Fruit fly (Drosophila melanogaster) whole organism, embryonic: ENCODE results near the gene CG44303.

Experiments used
- CG10654 ChIP-seq: fragments of 200-800 bp; sonication (Bioruptor generic); optimal IDR thresholded peaks from 2 replicates; lab custom pipeline; 2016; ENCODE audit warnings: missing biosample characterization, missing genetic modification characterization
- CG11560 ChIP-seq: fragments of 200-800 bp; sonication (Bioruptor generic); IDR thresholded peaks from 3 replicates; pipeline ENCODE4 v1.3.6; 2022; ENCODE audit warnings: missing biosample characterization, missing genetic modification characterization
- CG12236 ChIP-seq: fragments of 200-800 bp; sonication (Bioruptor generic); optimal IDR thresholded peaks from 2 replicates; lab custom pipeline; 2016; ENCODE audit warnings: missing biosample characterization, missing genetic modification characterization
- CG12659 ChIP-seq: fragments of 200-800 bp; sonication (Bioruptor generic); optimal IDR thresholded peaks from 3 replicates; lab custom pipeline; 2017; ENCODE audit warnings: mild to moderate bottlenecking, missing biosample characterization, missing genetic modification reagents, missing genetic modification characterization
- CG15011 ChIP-seq: fragments of 200-800 bp; sonication (Bioruptor generic); optimal IDR thresholded peaks from 3 replicates; lab custom pipeline; 2018; ENCODE audit warnings: missing biosample characterization, mild to moderate bottlenecking, missing genetic modification characterization
- CG17568 ChIP-seq: fragments of 200-800 bp; sonication (Bioruptor generic); optimal IDR thresholded peaks from 2 replicates; lab custom pipeline; 2018; ENCODE audit warnings: missing biosample characterization, mild to moderate bottlenecking, missing genetic modification characterization, moderate library complexity
- CG2678 ChIP-seq: fragments of 200-800 bp; sonication (Bioruptor generic); optimal IDR thresholded peaks from 3 replicates; lab custom pipeline; 2019; ENCODE audit warnings: missing biosample characterization, mild to moderate bottlenecking, missing genetic modification characterization, moderate library complexity
- CG3281 ChIP-seq: fragments of 200-800 bp; sonication (Bioruptor generic); optimal IDR thresholded peaks from 3 replicates; lab custom pipeline; 2017; ENCODE audit warnings: missing biosample characterization, mild to moderate bottlenecking, missing genetic modification characterization
- CG33557 ChIP-seq: fragments of 200-800 bp; sonication (Bioruptor generic); optimal IDR thresholded peaks from 2 replicates; lab custom pipeline; 2019; ENCODE audit warnings: missing biosample characterization, mild to moderate bottlenecking, missing genetic modification characterization, moderate library complexity
- CG4360 ChIP-seq: fragments of 200-800 bp; sonication (Bioruptor generic); IDR thresholded peaks from 2 replicates; pipeline ENCODE4 v1.3.6; 2022; ENCODE audit warnings: missing biosample characterization, missing genetic modification characterization
- CG4820 ChIP-seq: fragments of 200-800 bp; sonication (Bioruptor generic); optimal IDR thresholded peaks from 3 replicates; lab custom pipeline; 2016; ENCODE audit warnings: missing biosample characterization, missing genetic modification characterization
- CG4854 ChIP-seq: fragments of 200-800 bp; sonication (Bioruptor generic); optimal IDR thresholded peaks from 2 replicates; lab custom pipeline; 2016; ENCODE audit warnings: missing biosample characterization, missing genetic modification characterization, inconsistent platforms
- CG6689 ChIP-seq: fragments of 200-800 bp; sonication (Bioruptor generic); IDR thresholded peaks from 2 replicates; pipeline ENCODE4 v1.3.6; 2022; ENCODE audit warnings: missing biosample characterization, missing genetic modification characterization
- CG8388 ChIP-seq: fragments of 200-800 bp; sonication (Bioruptor generic); optimal IDR thresholded peaks from 2 replicates; lab custom pipeline; 2019; ENCODE audit warnings: missing biosample characterization, mild to moderate bottlenecking, missing genetic modification characterization, moderate library complexity
- CG9215 ChIP-seq: fragments of 200-800 bp; sonication (Bioruptor generic); IDR thresholded peaks from 2 replicates; pipeline ENCODE4 v1.3.6; 2022; ENCODE audit warnings: missing biosample characterization, missing genetic modification characterization
- CG9817 ChIP-seq: fragments of 200-800 bp; sonication (Bioruptor generic); optimal IDR thresholded peaks from 2 replicates; lab custom pipeline; 2018; ENCODE audit warnings: missing biosample characterization, mild to moderate bottlenecking, missing genetic modification characterization, moderate library complexity
- CrebB ChIP-seq: fragments of 200-800 bp; sonication (Bioruptor generic); optimal IDR thresholded peaks from 3 replicates; lab custom pipeline; 2018; ENCODE audit warnings: missing biosample characterization, mild to moderate bottlenecking, missing genetic modification characterization
- Doc2 ChIP-seq: fragments of 200-800 bp; sonication (Bioruptor generic); IDR thresholded peaks from 2 replicates; pipeline ENCODE4 v1.3.6; 2022; ENCODE audit warnings: missing biosample characterization, missing genetic modification characterization
- Dref ChIP-seq: fragments of 200-800 bp; sonication (Bioruptor generic); IDR thresholded peaks from 2 replicates; pipeline ENCODE4 v1.3.6; 2022; ENCODE audit warnings: missing biosample characterization, missing genetic modification characterization
- Eip74EF ChIP-seq, 2 experiments: fragments of 200-800 bp in 1 of 2; fragments of >200 bp in 1 of 2; sonication (Bioruptor generic) in 1 of 2; optimal IDR thresholded peaks; 2 replicates each; lab custom pipeline; 2017 to 2019; ENCODE audit warnings: missing biosample characterization in 2 of 2, missing genetic modification characterization in 2 of 2, mild to moderate bottlenecking in 1 of 2, moderate library complexity in 1 of 2
- Ets65A ChIP-seq: fragments of 200-800 bp; sonication (Bioruptor generic); peaks from one replicate; lab custom pipeline; 2016; ENCODE audit warnings: missing biosample characterization, missing genetic modification characterization
- HmgD ChIP-seq: fragments of 200-800 bp; sonication (Bioruptor generic); optimal IDR thresholded peaks from 3 replicates; lab custom pipeline; 2016; ENCODE audit warnings: missing biosample characterization, missing genetic modification characterization
- Hr51 ChIP-seq, 2 experiments: fragments of 200-800 bp; sonication (Bioruptor generic); optimal IDR thresholded peaks; 2 replicates in 1 of 2; 3 replicates in 1 of 2; lab custom pipeline; 2016 to 2018; ENCODE audit warnings: missing biosample characterization in 2 of 2, missing genetic modification characterization in 2 of 2, mild to moderate bottlenecking in 1 of 2, moderate library complexity in 1 of 2
- Hsf ChIP-seq: fragments of 200-800 bp; sonication (Bioruptor generic); optimal IDR thresholded peaks from 3 replicates; lab custom pipeline; 2016; ENCODE audit warnings: missing biosample characterization, missing genetic modification characterization
- Lpt ChIP-seq: fragments of >200 bp; optimal IDR thresholded peaks from 2 replicates; lab custom pipeline; 2018; ENCODE audit warnings: missing biosample characterization, missing genetic modification characterization
- MBD-R2 ChIP-seq: fragments of 200-800 bp; sonication (Bioruptor generic); IDR thresholded peaks from 2 replicates; pipeline ENCODE4 v1.3.6; 2022; ENCODE audit warnings: missing biosample characterization, missing genetic modification characterization
- Mes4 ChIP-seq: fragments of 200-800 bp; sonication (Bioruptor generic); optimal IDR thresholded peaks from 2 replicates; lab custom pipeline; 2016; ENCODE audit warnings: missing biosample characterization, missing genetic modification characterization
- Myb ChIP-seq: fragments of 200-800 bp; sonication (Bioruptor generic); optimal IDR thresholded peaks from 2 replicates; lab custom pipeline; 2016; ENCODE audit warnings: missing biosample characterization, missing genetic modification characterization
- Sox100B ChIP-seq: fragments of 200-800 bp; sonication (Bioruptor generic); optimal IDR thresholded peaks from 3 replicates; lab custom pipeline; 2018; ENCODE audit warnings: missing biosample characterization, mild to moderate bottlenecking, missing genetic modification characterization
- Tbp ChIP-seq: fragments of >200 bp; optimal IDR thresholded peaks from 2 replicates; lab custom pipeline; 2018; ENCODE audit warnings: missing biosample characterization, missing genetic modification characterization
- ash1 ChIP-seq: fragments of 200-800 bp; sonication (Bioruptor generic); optimal IDR thresholded peaks from 2 replicates; lab custom pipeline; 2018; ENCODE audit warnings: missing biosample characterization, mild to moderate bottlenecking, missing genetic modification characterization
- bsh ChIP-seq, 2 experiments: fragments of 200-800 bp; sonication (Bioruptor generic); optimal IDR thresholded peaks; 2 replicates each; lab custom pipeline; 2017 to 2018; ENCODE audit warnings: mild to moderate bottlenecking in 2 of 2, missing biosample characterization in 2 of 2, missing genetic modification characterization in 2 of 2, moderate library complexity in 1 of 2
- btn ChIP-seq: fragments of 200-800 bp; sonication (Bioruptor generic); optimal IDR thresholded peaks from 2 replicates; lab custom pipeline; 2016; ENCODE audit warnings: missing biosample characterization, missing genetic modification characterization
- cato ChIP-seq: fragments of 200-800 bp; sonication (Bioruptor generic); optimal IDR thresholded peaks from 2 replicates; lab custom pipeline; 2016; ENCODE audit warnings: missing biosample characterization, missing genetic modification characterization, borderline replicate concordance
- dpn ChIP-seq, 2 experiments: fragments of 200-800 bp; sonication (Bioruptor generic); optimal IDR thresholded peaks; 3 replicates each; lab custom pipeline; 2016; ENCODE audit warnings: missing biosample characterization in 2 of 2, missing genetic modification characterization in 2 of 2
- dysf ChIP-seq: fragments of 200-800 bp; sonication (Bioruptor generic); IDR thresholded peaks from 3 replicates; pipeline ENCODE4 v1.3.6; 2022; ENCODE audit warnings: missing biosample characterization, missing genetic modification characterization
- ems ChIP-seq: fragments of 200-800 bp; sonication (Bioruptor generic); optimal IDR thresholded peaks from 3 replicates; lab custom pipeline; 2016; ENCODE audit warnings: missing biosample characterization, missing genetic modification characterization
- gem ChIP-seq: fragments of 200-800 bp; sonication (Bioruptor generic); optimal IDR thresholded peaks from 2 replicates; lab custom pipeline; 2019; ENCODE audit warnings: missing biosample characterization, mild to moderate bottlenecking, missing genetic modification characterization, moderate library complexity
- gfzf ChIP-seq: fragments of 200-800 bp; sonication (Bioruptor generic); optimal IDR thresholded peaks from 2 replicates; lab custom pipeline; 2016; ENCODE audit warnings: missing biosample characterization, mild to moderate bottlenecking, missing genetic modification characterization, moderate library complexity
- grau ChIP-seq: fragments of 200-800 bp; optimal IDR thresholded peaks from 3 replicates; lab custom pipeline; 2019; ENCODE audit warnings: missing biosample characterization, mild to moderate bottlenecking, missing genetic modification characterization, moderate library complexity
- gsb-n ChIP-seq: fragments of 200-800 bp; sonication (Bioruptor generic); optimal IDR thresholded peaks from 3 replicates; lab custom pipeline; 2018; ENCODE audit warnings: missing biosample characterization, mild to moderate bottlenecking, missing genetic modification characterization
- pros ChIP-seq: fragments of 200-800 bp; sonication (Bioruptor generic); optimal IDR thresholded peaks from 3 replicates; lab custom pipeline; 2019; ENCODE audit warnings: missing biosample characterization, mild to moderate bottlenecking, missing genetic modification characterization, moderate library complexity
- ro ChIP-seq: fragments of 200-800 bp; sonication (Bioruptor generic); IDR thresholded peaks from 2 replicates; pipeline ENCODE4 v1.3.6; 2022; ENCODE audit warnings: missing biosample characterization, missing genetic modification characterization
- schlank ChIP-seq: fragments of 200-800 bp; sonication (Bioruptor generic); optimal IDR thresholded peaks from 2 replicates; lab custom pipeline; 2018; ENCODE audit warnings: missing biosample characterization, mild to moderate bottlenecking, missing genetic modification characterization
- sens-2 ChIP-seq: fragments of 200-800 bp; sonication (Bioruptor generic); IDR thresholded peaks from 2 replicates; pipeline ENCODE4 v1.3.6; 2022; ENCODE audit warnings: missing biosample characterization, missing genetic modification characterization
- tll ChIP-seq, 2 experiments: fragments of 200-800 bp in 1 of 2; fragments of >200 bp in 1 of 2; sonication (Bioruptor generic) in 1 of 2; optimal IDR thresholded peaks; 2 replicates each; lab custom pipeline; 2017 to 2019; ENCODE audit warnings: missing biosample characterization in 2 of 2, missing genetic modification characterization in 2 of 2, mild to moderate bottlenecking in 1 of 2, moderate library complexity in 1 of 2
- twi ChIP-seq: fragments of 200-800 bp; optimal IDR thresholded peaks from 2 replicates; lab custom pipeline; 2019; ENCODE audit warnings: missing biosample characterization, mild to moderate bottlenecking, missing genetic modification characterization, moderate library complexity
- zen ChIP-seq: fragments of 200-800 bp; sonication (Bioruptor generic); optimal IDR thresholded peaks from 3 replicates; lab custom pipeline; 2018; ENCODE audit warnings: missing biosample characterization, mild to moderate bottlenecking, missing genetic modification characterization, moderate library complexity

Gene CG44303

DNA sequence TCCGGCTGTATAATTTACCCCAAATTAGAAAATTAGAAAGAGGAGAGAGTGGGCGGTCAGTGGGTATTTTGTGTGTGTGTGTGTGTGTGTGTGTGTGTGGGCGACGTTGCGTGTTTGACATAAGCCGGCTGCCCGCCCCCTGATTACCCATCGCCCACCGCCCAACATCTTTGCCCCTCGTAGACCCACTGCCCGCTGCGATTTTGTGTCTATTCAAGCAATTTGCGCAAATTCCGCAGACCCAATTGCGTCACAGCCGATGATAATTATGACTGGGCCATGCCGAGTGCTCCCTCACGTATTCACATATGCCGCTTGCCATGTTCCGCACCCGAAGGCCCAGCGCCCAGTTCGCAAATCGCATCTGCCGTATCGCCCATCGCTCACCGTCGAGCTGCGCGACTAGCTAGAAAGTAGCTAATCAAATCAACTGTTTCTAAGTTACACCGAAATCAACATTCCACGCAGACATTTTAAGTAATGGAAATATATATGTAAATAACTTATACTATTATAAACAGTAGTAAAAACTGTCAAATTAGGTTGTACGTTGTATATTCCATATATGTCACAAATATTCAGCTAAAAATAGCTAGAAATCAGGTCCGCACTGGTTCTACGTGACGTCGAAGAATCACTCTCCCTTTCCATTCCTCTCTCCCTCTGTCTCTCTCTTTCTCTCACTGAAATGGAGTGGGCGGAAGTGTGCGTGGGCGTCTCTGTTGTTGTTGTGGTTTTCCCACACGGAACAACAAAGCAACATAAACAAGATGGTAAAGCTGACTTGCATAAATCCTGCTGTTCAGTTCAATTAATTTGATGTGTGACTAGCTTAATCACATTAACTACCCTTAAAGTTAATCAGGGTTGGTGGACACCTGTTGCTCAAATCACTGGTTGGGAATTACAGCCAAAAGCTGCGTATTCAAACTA, 30.3 kb downstream of the CG44303 start (continued):
- peak in 1 of 2 experiments; percentile 63 for TF ChIP-seq Eip74EF (GFP tag; optimal IDR thresholded peaks at IDR 0.05; lab: Kevin White, UChicago)
- peak in 1 of 2 experiments; percentile 62 for TF ChIP-seq Hr51 (GFP tag; optimal IDR thresholded peaks at IDR 0.05; lab: Kevin White, UChicago)
- 0 out of 2 replicates have a peak, but pooled peaks have one; percentile 13 for TF ChIP-seq CG9215 (GFP tag; lab: Robert Waterston, UW)
- no peak for TF ChIP-seq Hsf (GFP tag; lab: Kevin White, UChicago)
- TF ChIP-seq Sox100B (GFP tag; lab: Kevin White, UChicago), result peak; percentile 22
- TF ChIP-seq CG3281 (GFP tag; lab: Kevin White, UChicago), result peak; percentile 54
- TF ChIP-seq sens-2 (GFP tag; lab: Robert Waterston, UW), result no peak
- TF ChIP-seq dysf (GFP tag; lab: Robert Waterston, UW), result peak; percentile 53; the same call in 1 of the 3 replicates
- peak; percentile 24 for TF ChIP-seq twi
- TF ChIP-seq ems (GFP tag; lab: Kevin White, UChicago), result no peak
- TF ChIP-seq Myb (GFP tag; lab: Kevin White, UChicago), result no peak
- no peak for TF ChIP-seq Ets65A (GFP tag; lab: Kevin White, UChicago)
- TF ChIP-seq Dref, result no peak
- TF ChIP-seq bsh (GFP tag; optimal IDR thresholded peaks at IDR 0.05; lab: Kevin White, UChicago), result peak in 1 of 2 experiments; percentile 25
- TF ChIP-seq cato (GFP tag; lab: Kevin White, UChicago), result no peak
- TF ChIP-seq CG9817 (tag; lab: Kevin White, UChicago), result peak; percentile 37
- TF ChIP-seq Mes4, result no peak
- no peak for TF ChIP-seq gfzf (GFP tag; lab: Kevin White, UChicago)
- TF ChIP-seq schlank (tag; lab: Kevin White, UChicago), result peak; percentile 37
- no peak for TF ChIP-seq MBD-R2 (GFP tag; lab: Robert Waterston, UW)
- peak; percentile 37 for TF ChIP-seq CG8388
- TF ChIP-seq Doc2 (GFP tag; lab: Robert Waterston, UW), result no peak
- no peak for TF ChIP-seq ash1 (GFP tag; lab: Kevin White, UChicago)
- peak; percentile 66 for TF ChIP-seq gem (tag; lab: Kevin White, UChicago)
- TF ChIP-seq CG2678 (tag; lab: Kevin White, UChicago), result peak; percentile 75
- TF ChIP-seq CG17568, result peak; percentile 30
- peak; percentile 30 for TF ChIP-seq CG12659 (GFP tag; lab: Kevin White, UChicago)
- no peak for TF ChIP-seq CG4820 (GFP tag; lab: Kevin White, UChicago)
- TF ChIP-seq CG6689 (GFP tag; lab: Robert Waterston, UW), result no peak; the same call in 1 of the 2 replicates
- TF ChIP-seq gsb-n, result no peak
- TF ChIP-seq pros, result no peak
- TF ChIP-seq tll (GFP tag; optimal IDR thresholded peaks at IDR 0.05; lab: Kevin White, UChicago), result peak in 1 of 2 experiments; percentile 38
- no peak for TF ChIP-seq CG4854
- no peak for TF ChIP-seq zen (tag; lab: Kevin White, UChicago)
- TF ChIP-seq dpn (GFP tag; optimal IDR thresholded peaks at IDR 0.05; lab: Kevin White, UChicago), result peak in 1 of 2 experiments; percentile 11
- no peak for TF ChIP-seq Lpt (GFP tag; lab: Kevin White, UChicago)
- peak; percentile 79 for TF ChIP-seq CG4360
- TF ChIP-seq Tbp (GFP tag; lab: Kevin White, UChicago), result no peak
- peak; percentile 43 for TF ChIP-seq CG15011 (GFP tag; lab: Kevin White, UChicago)
- peak; percentile 71 for TF ChIP-seq grau (tag; lab: Kevin White, UChicago)
- TF ChIP-seq CrebB (tag; lab: Kevin White, UChicago), result peak; percentile 67
- no peak for TF ChIP-seq CG10654 (GFP tag; lab: Kevin White, UChicago)
- TF ChIP-seq HmgD (GFP tag; lab: Kevin White, UChicago), result no peak
- TF ChIP-seq btn (GFP tag; lab: Kevin White, UChicago), result no peak
- TF ChIP-seq CG33557, result peak; percentile 10
- no peak for TF ChIP-seq CG12236
- TF ChIP-seq ro (GFP tag; lab: Robert Waterston, UW), result no peak
- no peak for TF ChIP-seq CG11560 (tag; lab: Robert Waterston, UW)
